Fruit fly (Drosophila melanogaster) whole organism, embryonic: ENCODE results near the gene CG12661.

Experiments
- CG11696 ChIP-seq: fragments of 200-800 bp; sonication (Bioruptor generic); IDR thresholded peaks from 2 replicates; pipeline ENCODE4 v1.3.6; 2022; ENCODE audit warnings: missing biosample characterization, missing genetic modification characterization
- CG12391 ChIP-seq: fragments of 200-800 bp; sonication (Bioruptor generic); optimal IDR thresholded peaks from 3 replicates; lab custom pipeline; 2018; ENCODE audit warnings: missing biosample characterization, mild to moderate bottlenecking, missing genetic modification characterization, moderate library complexity
- CG12769 ChIP-seq: fragments of 200-800 bp; sonication (Bioruptor generic); optimal IDR thresholded peaks from 2 replicates; lab custom pipeline; 2019; ENCODE audit warnings: missing biosample characterization, mild to moderate bottlenecking, missing genetic modification characterization, moderate library complexity
- CG1529 ChIP-seq: fragments of 200-800 bp; sonication (Bioruptor generic); optimal IDR thresholded peaks from 3 replicates; lab custom pipeline; 2018; ENCODE audit warnings: missing biosample characterization, missing genetic modification characterization
- CG15601 ChIP-seq: fragments of 200-800 bp; sonication (Bioruptor generic); optimal IDR thresholded peaks from 3 replicates; lab custom pipeline; 2019; ENCODE audit warnings: missing biosample characterization, mild to moderate bottlenecking, missing genetic modification characterization, moderate library complexity
- CG16815 ChIP-seq: fragments of 200-800 bp; sonication (Bioruptor generic); optimal IDR thresholded peaks from 3 replicates; lab custom pipeline; 2017; ENCODE audit warnings: missing biosample characterization, mild to moderate bottlenecking, missing genetic modification characterization
- CG18619 ChIP-seq: fragments of 200-800 bp; sonication (Bioruptor generic); optimal IDR thresholded peaks from 3 replicates; lab custom pipeline; 2017; ENCODE audit warnings: missing biosample characterization, mild to moderate bottlenecking, missing genetic modification characterization
- CG2875 ChIP-seq: fragments of 200-800 bp; sonication (Bioruptor generic); optimal IDR thresholded peaks from 2 replicates; lab custom pipeline; 2017; ENCODE audit warnings: missing biosample characterization, mild to moderate bottlenecking, missing genetic modification characterization, missing genetic modification reagents
- CG3163 ChIP-seq: fragments of 200-800 bp; sonication (Bioruptor generic); optimal IDR thresholded peaks from 3 replicates; lab custom pipeline; 2016; ENCODE audit warnings: missing biosample characterization, missing genetic modification characterization
- CG4424 ChIP-seq: fragments of 200-800 bp; sonication (Bioruptor generic); optimal IDR thresholded peaks from 3 replicates; lab custom pipeline; 2016; ENCODE audit warnings: missing biosample characterization, missing genetic modification characterization
- CG6272 ChIP-seq: fragments of 200-800 bp; sonication (Bioruptor generic); IDR thresholded peaks from 2 replicates; pipeline ENCODE4 v1.3.6; 2022; ENCODE audit warnings: missing biosample characterization, missing genetic modification characterization
- CG6813 ChIP-seq: fragments of 200-800 bp; sonication (Bioruptor generic); optimal IDR thresholded peaks from 2 replicates; lab custom pipeline; 2017; ENCODE audit warnings: missing biosample characterization, missing genetic modification characterization, mild to moderate bottlenecking, moderate library complexity, missing genetic modification reagents
- CG8290 ChIP-seq, 3 experiments: fragments of 200-800 bp; sonication (Bioruptor generic); optimal IDR thresholded peaks; 2 replicates each; lab custom pipeline; 2016 to 2019; ENCODE audit warnings: missing biosample characterization in 3 of 3, missing genetic modification characterization in 3 of 3, mild to moderate bottlenecking in 2 of 3, moderate library complexity in 1 of 3
- CG9609 ChIP-seq: fragments of 200-800 bp; sonication (Bioruptor generic); optimal IDR thresholded peaks from 3 replicates; lab custom pipeline; 2016; ENCODE audit warnings: missing biosample characterization, missing genetic modification characterization
- CHES-1-like ChIP-seq: fragments of 200-800 bp; sonication (Bioruptor generic); optimal IDR thresholded peaks from 2 replicates; lab custom pipeline; 2016; ENCODE audit warnings: missing biosample characterization, missing genetic modification characterization
- Dref ChIP-seq: fragments of 200-800 bp; sonication (Bioruptor generic); IDR thresholded peaks from 2 replicates; pipeline ENCODE4 v1.3.6; 2022; ENCODE audit warnings: missing biosample characterization, missing genetic modification characterization
- Ets65A ChIP-seq: fragments of 200-800 bp; sonication (Bioruptor generic); peaks from one replicate; lab custom pipeline; 2016; ENCODE audit warnings: missing biosample characterization, missing genetic modification characterization
- HmgD ChIP-seq: fragments of 200-800 bp; sonication (Bioruptor generic); optimal IDR thresholded peaks from 3 replicates; lab custom pipeline; 2016; ENCODE audit warnings: missing biosample characterization, missing genetic modification characterization
- Mrtf ChIP-seq: fragments of 200-800 bp; sonication (Bioruptor generic); IDR thresholded peaks from 3 replicates; pipeline ENCODE4 v1.3.6; 2022; ENCODE audit warnings: missing biosample characterization, missing genetic modification characterization
- NC2α ChIP-seq: fragments of 200-800 bp; sonication (Bioruptor generic); optimal IDR thresholded peaks from 2 replicates; lab custom pipeline; 2016; ENCODE audit warnings: missing biosample characterization, missing genetic modification characterization
- NFAT ChIP-seq: fragments of 200-800 bp; sonication (Bioruptor generic); IDR thresholded peaks from 2 replicates; pipeline ENCODE4 v1.3.6; 2022; ENCODE audit warnings: missing biosample characterization, missing genetic modification characterization
- Poxn ChIP-seq: fragments of 200-800 bp; sonication (Bioruptor generic); IDR thresholded peaks from 2 replicates; pipeline ENCODE4 v1.3.6; 2022; ENCODE audit warnings: missing biosample characterization, missing genetic modification characterization
- Ptx1 ChIP-seq: fragments of 200-800 bp; sonication (Bioruptor generic); IDR thresholded peaks from 2 replicates; pipeline ENCODE4 v1.3.6; 2022; ENCODE audit warnings: missing biosample characterization, missing genetic modification characterization
- Sox102F ChIP-seq: fragments of 200-800 bp; sonication (Bioruptor generic); optimal IDR thresholded peaks from 2 replicates; lab custom pipeline; 2018; ENCODE audit warnings: missing biosample characterization, mild to moderate bottlenecking, missing genetic modification characterization, moderate library complexity
- Taf1 ChIP-seq: fragments of 200-800 bp; sonication (Bioruptor generic); IDR thresholded peaks from 2 replicates; pipeline ENCODE4 v1.3.6; 2022; ENCODE audit warnings: missing biosample characterization, missing genetic modification characterization
- cas ChIP-seq: fragments of 200-800 bp; sonication (Bioruptor generic); IDR thresholded peaks from 2 replicates; pipeline ENCODE4 v1.3.6; 2022; ENCODE audit warnings: missing biosample characterization, missing genetic modification characterization
- corto ChIP-seq: fragments of 200-800 bp; sonication (Bioruptor generic); optimal IDR thresholded peaks from 2 replicates; lab custom pipeline; 2016; ENCODE audit warnings: missing biosample characterization, mild to moderate bottlenecking, missing genetic modification characterization, moderate library complexity
- dati ChIP-seq: fragments of 200-800 bp; sonication (Bioruptor generic); IDR thresholded peaks from 2 replicates; pipeline ENCODE4 v1.3.6; 2022; ENCODE audit warnings: missing biosample characterization, missing genetic modification characterization
- dpn ChIP-seq, 2 experiments: fragments of 200-800 bp; sonication (Bioruptor generic); optimal IDR thresholded peaks; 3 replicates each; lab custom pipeline; 2016; ENCODE audit warnings: missing biosample characterization in 2 of 2, missing genetic modification characterization in 2 of 2
- en ChIP-seq: fragments of 200-800 bp; sonication (Bioruptor generic); optimal IDR thresholded peaks from 2 replicates; lab custom pipeline; 2016; ENCODE audit warnings: missing biosample characterization, missing genetic modification characterization
- gem ChIP-seq: fragments of 200-800 bp; sonication (Bioruptor generic); optimal IDR thresholded peaks from 2 replicates; lab custom pipeline; 2019; ENCODE audit warnings: missing biosample characterization, mild to moderate bottlenecking, missing genetic modification characterization, moderate library complexity
- ken ChIP-seq: fragments of 200-800 bp; sonication (Bioruptor generic); IDR thresholded peaks from 3 replicates; pipeline ENCODE4 v1.3.6; 2022; ENCODE audit warnings: missing biosample characterization, missing genetic modification characterization
- knrl ChIP-seq: fragments of 200-800 bp; sonication (Bioruptor generic); IDR thresholded peaks from 3 replicates; pipeline ENCODE4 v1.3.6; 2022; ENCODE audit warnings: missing biosample characterization, missing genetic modification characterization; ENCODE audit not compliant: partially characterized antibody
- nau ChIP-seq: fragments of 200-800 bp; sonication (Bioruptor generic); optimal IDR thresholded peaks from 3 replicates; lab custom pipeline; 2017; ENCODE audit warnings: missing biosample characterization, mild to moderate bottlenecking, missing genetic modification characterization, missing genetic modification reagents
- nmo ChIP-seq: fragments of 200-800 bp; sonication (Bioruptor generic); optimal IDR thresholded peaks from 2 replicates; lab custom pipeline; 2018; ENCODE audit warnings: missing biosample characterization, mild to moderate bottlenecking, missing genetic modification characterization, moderate library complexity
- odd ChIP-seq: fragments of 200-800 bp; sonication (Bioruptor generic); optimal IDR thresholded peaks from 2 replicates; lab custom pipeline; 2017; ENCODE audit warnings: missing biosample characterization, mild to moderate bottlenecking, missing genetic modification characterization
- pan ChIP-seq, 4 experiments: fragments of >200 bp in 3 of 4; fragments of 200-800 bp in 1 of 4; sonication (Bioruptor generic) in 1 of 4; optimal IDR thresholded peaks in 3 of 4; IDR thresholded peaks in 1 of 4; 2 replicates each; pipeline versions ENCODE4 v1.3.6 to Lab custom; 2017 to 2022; ENCODE audit warnings: missing biosample characterization in 2 of 4, missing genetic modification characterization in 2 of 4, mixed read lengths in 1 of 4
- repo ChIP-seq: fragments of 200-800 bp; sonication (Bioruptor generic); optimal IDR thresholded peaks from 2 replicates; lab custom pipeline; 2016; ENCODE audit warnings: missing biosample characterization, missing genetic modification characterization
- ro ChIP-seq: fragments of 200-800 bp; sonication (Bioruptor generic); IDR thresholded peaks from 2 replicates; pipeline ENCODE4 v1.3.6; 2022; ENCODE audit warnings: missing biosample characterization, missing genetic modification characterization
- schlank ChIP-seq: fragments of 200-800 bp; sonication (Bioruptor generic); optimal IDR thresholded peaks from 2 replicates; lab custom pipeline; 2018; ENCODE audit warnings: missing biosample characterization, mild to moderate bottlenecking, missing genetic modification characterization
- sim ChIP-seq: fragments of 200-800 bp; sonication (Bioruptor generic); IDR thresholded peaks from 2 replicates; pipeline ENCODE4 v1.3.6; 2022; ENCODE audit warnings: missing biosample characterization, missing genetic modification characterization
- ssp ChIP-seq: fragments of 200-800 bp; sonication (Bioruptor generic); IDR thresholded peaks from 2 replicates; pipeline ENCODE4 v1.3.6; 2022; ENCODE audit warnings: missing biosample characterization, missing genetic modification characterization
- stwl ChIP-seq: fragments of 200-800 bp; sonication (Bioruptor generic); optimal IDR thresholded peaks from 3 replicates; lab custom pipeline; 2018; ENCODE audit warnings: missing biosample characterization, mild to moderate bottlenecking, missing genetic modification characterization, moderate library complexity
- tgo ChIP-seq: fragments of 200-800 bp; sonication (Bioruptor generic); IDR thresholded peaks from 3 replicates; pipeline ENCODE4 v1.3.6; 2022; ENCODE audit warnings: missing biosample characterization, missing genetic modification characterization
- tio ChIP-seq: fragments of 200-800 bp; sonication (Bioruptor generic); optimal IDR thresholded peaks from 2 replicates; lab custom pipeline; 2017; ENCODE audit warnings: missing biosample characterization, missing genetic modification characterization, inconsistent platforms
- vvl ChIP-seq: fragments of 200-800 bp; sonication (Bioruptor generic); IDR thresholded peaks from 2 replicates; pipeline ENCODE4 v1.3.6; 2022; ENCODE audit warnings: missing biosample characterization, missing genetic modification characterization
- zf30C ChIP-seq: fragments of 200-800 bp; sonication (Bioruptor generic); optimal IDR thresholded peaks from 3 replicates; lab custom pipeline; 2018; ENCODE audit warnings: missing biosample characterization, mild to moderate bottlenecking, missing genetic modification characterization
- zfh1 ChIP-seq: fragments of 200-800 bp; sonication (Bioruptor generic); IDR thresholded peaks from 3 replicates; pipeline ENCODE4 v1.3.6; 2022; ENCODE audit warnings: missing biosample characterization, missing genetic modification characterization

Gene CG12661

dm6 chrX:8906805-8907546, 16.5 kb downstream of the CG12661 start, which contains the start of gene rdgA (continued):
- no peak for TF ChIP-seq CG11696 (GFP tag; lab: Robert Waterston, UW)
- TF ChIP-seq repo (GFP tag; lab: Kevin White, UChicago), result no peak
- no peak for TF ChIP-seq HmgD (GFP tag; lab: Kevin White, UChicago)
- TF ChIP-seq Taf1 (GFP tag; lab: Robert Waterston, UW), result 0 out of 2 replicates have a peak, but pooled peaks have one; percentile 12
- no peak for TF ChIP-seq NC2α (GFP tag; lab: Kevin White, UChicago)
- TF ChIP-seq sim (GFP tag; lab: Robert Waterston, UW), result no peak
- TF ChIP-seq gem (tag; lab: Kevin White, UChicago), result peak; percentile 17
- TF ChIP-seq CG15601 (tag; lab: Kevin White, UChicago), result no peak
- no peak for TF ChIP-seq CG9609 (GFP tag; lab: Kevin White, UChicago)
- no peak for TF ChIP-seq CG6813
- TF ChIP-seq vvl (GFP tag; lab: Robert Waterston, UW), result peak; percentile 46; the same call in 1 of the 2 replicates
- TF ChIP-seq CG16815 (GFP tag; lab: Kevin White, UChicago), result no peak
- TF ChIP-seq cas (GFP tag; lab: Robert Waterston, UW), result no peak
- TF ChIP-seq CG8290 (GFP tag; optimal IDR thresholded peaks at IDR 0.05; lab: Kevin White, UChicago), result no peak
- TF ChIP-seq CG8290 (tag; optimal IDR thresholded peaks at IDR 0.05; lab: Kevin White, UChicago), result peak in 1 of 2 experiments; percentile 61
- no peak for TF ChIP-seq corto (GFP tag; lab: Kevin White, UChicago)
- peak; percentile 53; the same call in 1 of the 2 replicates for TF ChIP-seq Ptx1 (GFP tag; lab: Robert Waterston, UW)
- no peak for TF ChIP-seq CG3163 (GFP tag; lab: Kevin White, UChicago)
- peak; percentile 8 for TF ChIP-seq CG12391
- TF ChIP-seq CG18619 (GFP tag; lab: Kevin White, UChicago), result no peak
- TF ChIP-seq zfh1, result 0 out of 3 replicates have a peak, but pooled peaks have one; percentile 44
- no peak for TF ChIP-seq CHES-1-like (GFP tag; lab: Kevin White, UChicago)
- TF ChIP-seq knrl (GFP tag; lab: Robert Waterston, UW), result peak; percentile 59; the same call in 2 of the 3 replicates
- peak; percentile 45; the same call in 1 of the 3 replicates for TF ChIP-seq ken (GFP tag; lab: Robert Waterston, UW)
- TF ChIP-seq Mrtf (GFP tag; lab: Robert Waterston, UW), result peak; percentile 31; the same call in 1 of the 3 replicates
- TF ChIP-seq dpn (GFP tag; optimal IDR thresholded peaks at IDR 0.05; lab: Kevin White, UChicago), result peak in 1 of 2 experiments; percentile 30
- TF ChIP-seq tio, result no peak
- no peak for TF ChIP-seq CG2875 (GFP tag; lab: Kevin White, UChicago)
- TF ChIP-seq Dref (GFP tag; lab: Robert Waterston, UW), result no peak; the same call in none of the 2 replicates
- peak; percentile 67 for TF ChIP-seq CG6272 (GFP tag; lab: Robert Waterston, UW)
- no peak for TF ChIP-seq Sox102F (GFP tag; lab: Kevin White, UChicago)
- TF ChIP-seq dati (GFP tag; lab: Robert Waterston, UW), result no peak
- TF ChIP-seq stwl (tag; lab: Kevin White, UChicago), result no peak
- TF ChIP-seq tgo (GFP tag; lab: Robert Waterston, UW), result peak; percentile 31; the same call in 1 of the 3 replicates
- TF ChIP-seq en (GFP tag; lab: Kevin White, UChicago), result no peak
- peak; percentile 21; the same call in 1 of the 2 replicates for TF ChIP-seq ssp (GFP tag; lab: Robert Waterston, UW)
- TF ChIP-seq nmo (GFP tag; lab: Kevin White, UChicago), result peak; percentile 11
- TF ChIP-seq ro (GFP tag; lab: Robert Waterston, UW), result no peak
- TF ChIP-seq Poxn (GFP tag; lab: Robert Waterston, UW), result no peak
- no peak for TF ChIP-seq odd (GFP tag; lab: Kevin White, UChicago)
- no peak for TF ChIP-seq CG4424 (GFP tag; lab: Kevin White, UChicago)
- TF ChIP-seq Ets65A (GFP tag; lab: Kevin White, UChicago), result peak; percentile 90
- no peak; the same call in 1 of the 2 replicates for TF ChIP-seq NFAT (GFP tag; lab: Robert Waterston, UW)
- TF ChIP-seq pan (optimal IDR thresholded peaks at IDR 0.05; lab: Kevin White, UChicago), result no peak
- TF ChIP-seq pan (GFP tag; optimal IDR thresholded peaks at IDR 0.05 in 1 of 2, IDR thresholded peaks at IDR 0.05 in 1 of 2), result peak in 1 of 2 experiments; percentile 61
- TF ChIP-seq CG1529 (GFP tag; lab: Kevin White, UChicago), result no peak
- no peak for TF ChIP-seq CG12769 (tag; lab: Kevin White, UChicago)
- no peak for TF ChIP-seq zf30C (GFP tag; lab: Kevin White, UChicago)
- no peak for TF ChIP-seq nau (GFP tag; lab: Kevin White, UChicago)
- no peak for TF ChIP-seq schlank
